Worm (Caenorhabditis elegans): ENCODE data around the gene F41F3.1.

Gene F41F3.1

ce11 chrV:4653871-4654605, at the start of gene F41F3.1, which contains the start of gene col-139:
Gene F41F3.1, plus strand, starts transcription at chrV:4654555.
Gene col-139, minus strand, starts transcription at chrV:4653971.
- TF ChIP-seq Y55F3AM.14 (GFP tag; optimal IDR thresholded peaks at IDR 0.05), result no peak
- TF ChIP-seq ztf-4 (tag; optimal IDR thresholded peaks at IDR 0.05), result no peak
- no peak for TF ChIP-seq nhr-21 (tag; optimal IDR thresholded peaks at IDR 0.05)

- TF ChIP-seq peb-1 (tag; optimal IDR thresholded peaks at IDR 0.05) (no peak), F13H6.1 (tag; optimal IDR thresholded peaks at IDR 0.05) (no peak), zag-1 (tag; optimal IDR thresholded peaks at IDR 0.05) (no peak), ztf-4 (tag; optimal IDR thresholded peaks at IDR 0.05) (no peak), gmeb-1 (tag; optimal IDR thresholded peaks at IDR 0.05) (no peak)
These were observed 47.5 kb upstream of the F41F3.1 start, which contains the start of gene txt-6 for ce11 chrV:4606828-4607227. Gene txt-6, minus strand, starts transcription at chrV:4606928.

- peak; percentile 20 for TF ChIP-seq fos-1 (tag; optimal IDR thresholded peaks at IDR 0.05)
- TF ChIP-seq ceh-82 (tag; optimal IDR thresholded peaks at IDR 0.05), result no peak
- TF ChIP-seq lin-13 (GFP tag; optimal IDR thresholded peaks at IDR 0.05), result peak; percentile 29
- peak; percentile 22 for TF ChIP-seq nhr-77 (tag; optimal IDR thresholded peaks at IDR 0.05)
- TF ChIP-seq ama-1 (optimal IDR thresholded peaks at IDR 0.05), result no peak
- peak; percentile 64 for TF ChIP-seq unc-55 (GFP tag; optimal IDR thresholded peaks at IDR 0.05)
- TF ChIP-seq nhr-25 (tag; optimal IDR thresholded peaks at IDR 0.05), result peak; percentile 62
- no peak for TF ChIP-seq nhr-21 (tag; optimal IDR thresholded peaks at IDR 0.05)
- peak; percentile 81 for TF ChIP-seq C34F6.9 (tag; optimal IDR thresholded peaks at IDR 0.05)
- no peak for TF ChIP-seq nhr-11 (tag; optimal IDR thresholded peaks at IDR 0.05)
- TF ChIP-seq lin-11 (tag; optimal IDR thresholded peaks at IDR 0.05), result peak; percentile 41
- peak; percentile 37 for TF ChIP-seq egl-27 (tag; optimal IDR thresholded peaks at IDR 0.05)
- TF ChIP-seq lsy-2 (tag; optimal IDR thresholded peaks at IDR 0.05), result peak; percentile 67 to 83
- peak; percentile 53 for TF ChIP-seq crh-2 (tag; optimal IDR thresholded peaks at IDR 0.05)
- TF ChIP-seq gmeb-1 (tag; optimal IDR thresholded peaks at IDR 0.05), result peak; percentile 71
- TF ChIP-seq sem-4 (tag; optimal IDR thresholded peaks at IDR 0.05), result peak; percentile 2
- peak; percentile 36 for TF ChIP-seq F13H6.1 (tag; optimal IDR thresholded peaks at IDR 0.05)
These were observed 38.6 kb upstream of the F41F3.1 start, which contains the start of the genes Y61A9LA.10 and F54D11.4 for ce11 chrV:4615802-4616201. Gene Y61A9LA.10, minus strand, starts transcription at chrV:4615817. Gene F54D11.4, plus strand, starts transcription at chrV:4616151.

ce11 chrV:4617260-4617659, 37.1 kb upstream of the F41F3.1 start, which contains the start of gene sumv-2:
Gene sumv-2, plus strand, starts transcription at chrV:4617560.
- TF ChIP-seq ztf-4 (tag; optimal IDR thresholded peaks at IDR 0.05), result no peak
- no peak for TF ChIP-seq nhr-23 (tag; optimal IDR thresholded peaks at IDR 0.05)
- no peak for TF ChIP-seq ztf-1 (GFP tag; conservative IDR thresholded peaks at IDR 0.05)
- no peak for TF ChIP-seq nhr-11 (tag; optimal IDR thresholded peaks at IDR 0.05)
- TF ChIP-seq egl-27 (tag; optimal IDR thresholded peaks at IDR 0.05), result no peak
- no peak for TF ChIP-seq sma-9 (GFP tag; optimal IDR thresholded peaks at IDR 0.05)
- no peak for TF ChIP-seq sma-9 (tag; optimal IDR thresholded peaks at IDR 0.05)
- TF ChIP-seq elt-3 (tag; optimal IDR thresholded peaks at IDR 0.05), result no peak
- no peak for TF ChIP-seq crh-2 (tag; optimal IDR thresholded peaks at IDR 0.05)
- TF ChIP-seq nhr-129 (tag; optimal IDR thresholded peaks at IDR 0.05), result no peak
- no peak for TF ChIP-seq Y55F3AM.14 (GFP tag; optimal IDR thresholded peaks at IDR 0.05)
- no peak for TF ChIP-seq ZK546.5 (tag; optimal IDR thresholded peaks at IDR 0.05)
- TF ChIP-seq R02D3.7 (tag; optimal IDR thresholded peaks at IDR 0.05), result no peak
- no peak for TF ChIP-seq alr-1 (tag; optimal IDR thresholded peaks at IDR 0.05)
- no peak for TF ChIP-seq elt-1 (tag; optimal IDR thresholded peaks at IDR 0.05)
- no peak for TF ChIP-seq snpc-4 (tag; optimal IDR thresholded peaks at IDR 0.05)

ce11 chrV:4623535-4623934, 30.8 kb upstream of the F41F3.1 start:
- no peak for TF ChIP-seq unc-62 (GFP tag; optimal IDR thresholded peaks at IDR 0.05)
- no peak for TF ChIP-seq nhr-6 (tag; optimal IDR thresholded peaks at IDR 0.05)
- no peak for TF ChIP-seq nhr-10 (tag; optimal IDR thresholded peaks at IDR 0.05)
- TF ChIP-seq sma-3 (GFP tag; optimal IDR thresholded peaks at IDR 0.05), result no peak

Data from whole organism, L2 larva.